Fruit fly (Drosophila melanogaster): Measurements from ENCODE around the gene Acbp5.

Gene Acbp5

dm6 chr3L:8810095-8810494 is 21.8 kb upstream of the Acbp5 start, which contains the start of gene CG13309:
TSS of gene CG13309 (plus strand) at chr3L:8810395.
- no peak for TF ChIP-seq CG6765 (GFP tag; optimal IDR thresholded peaks at IDR 0.05)
- TF ChIP-seq CG13894 (tag; optimal IDR thresholded peaks at IDR 0.05), result no peak
- TF ChIP-seq zfh1 (GFP tag; IDR thresholded peaks at IDR 0.05), result no peak

- TF ChIP-seq nau (GFP tag; optimal IDR thresholded peaks at IDR 0.05), result no peak
- TF ChIP-seq NK7.1 (GFP tag; optimal IDR thresholded peaks at IDR 0.05), result no peak
- no peak for TF ChIP-seq prd (optimal IDR thresholded peaks at IDR 0.05)
- no peak for TF ChIP-seq prd (GFP tag; IDR thresholded peaks at IDR 0.05)
- TF ChIP-seq otp (GFP tag; IDR thresholded peaks at IDR 0.05), result no peak
- peak; percentile 56 for TF ChIP-seq Ets65A (GFP tag)
- no peak for TF ChIP-seq Jarid2 (GFP tag; optimal IDR thresholded peaks at IDR 0.05)
These were observed 19.9 kb upstream of the Acbp5 start, which contains the start of gene CG13308 for dm6 chr3L:8808244-8808643. TSS of gene CG13308 (plus strand) at chr3L:8808544.

dm6 chr3L:8807113-8807651 is 18.8 kb upstream of the Acbp5 start, which contains the start of the genes CG13312 and CG32024:
TSS of gene CG13312 (minus strand) at chr3L:8807213.
TSS of gene CG32024 (plus strand) at chr3L:8807601.
- TF ChIP-seq Atf-2 (GFP tag; optimal IDR thresholded peaks at IDR 0.05) (no peak), CG11723 (GFP tag; optimal IDR thresholded peaks at IDR 0.05) (no peak), CG8359 (GFP tag; optimal IDR thresholded peaks at IDR 0.05; ENCODE audit: borderline replicate concordance) (peak; percentile 67)

- no peak for TF ChIP-seq Hmr (GFP tag; optimal IDR thresholded peaks at IDR 0.05)
These were observed 15.9 kb upstream of the Acbp5 start, which contains the start of the genes CG32023 and CG34427 for dm6 chr3L:8804082-8804814. TSS of gene CG32023 (minus strand) at chr3L:8804182. TSS of gene CG34427 (plus strand) at chr3L:8804764.

- TF ChIP-seq CG32767 (GFP tag; IDR thresholded peaks at IDR 0.05) (no peak), CG14050 (GFP tag; IDR thresholded peaks at IDR 0.05) (no peak), CG7963 (GFP tag; IDR thresholded peaks at IDR 0.05; ENCODE audit: partially characterized antibody) (no peak), Bteb2 (GFP tag; optimal IDR thresholded peaks at IDR 0.05) (no peak), CG12942 (GFP tag; optimal IDR thresholded peaks at IDR 0.05) (no peak), lola (GFP tag; optimal IDR thresholded peaks at IDR 0.05) (no peak), ems (GFP tag; optimal IDR thresholded peaks at IDR 0.05) (no peak), CG6654 (GFP tag; optimal IDR thresholded peaks at IDR 0.05) (no peak), CG12769 (tag; optimal IDR thresholded peaks at IDR 0.05) (no peak), Max (GFP tag; optimal IDR thresholded peaks at IDR 0.05) (no peak), CG7271 (tag; optimal IDR thresholded peaks at IDR 0.05) (no peak), CG11504 (tag; optimal IDR thresholded peaks at IDR 0.05) (no peak), dati (GFP tag; IDR thresholded peaks at IDR 0.05) (no peak), Doc2 (GFP tag; IDR thresholded peaks at IDR 0.05) (no peak)
These were observed 13.7 kb upstream of the Acbp5 start, which contains the start of the genes CG13311 and CG34426 for dm6 chr3L:8802064-8802463. TSS of gene CG13311 (minus strand) at chr3L:8802164. TSS of gene CG34426 (plus strand) at chr3L:8802463.

- no peak for TF ChIP-seq tll (GFP tag; optimal IDR thresholded peaks at IDR 0.05)
- no peak for TF ChIP-seq ara (GFP tag; IDR thresholded peaks at IDR 0.05)
- no peak for TF ChIP-seq CG12071 (GFP tag; optimal IDR thresholded peaks at IDR 0.05)
- TF ChIP-seq crol (GFP tag; IDR thresholded peaks at IDR 0.05), result no peak
- TF ChIP-seq CG33557 (GFP tag; optimal IDR thresholded peaks at IDR 0.05), result no peak
- TF ChIP-seq CG11085 (GFP tag; IDR thresholded peaks at IDR 0.05), result no peak
- TF ChIP-seq emc (GFP tag; optimal IDR thresholded peaks at IDR 0.05), result no peak
- TF ChIP-seq stwl (tag; optimal IDR thresholded peaks at IDR 0.05), result no peak
- TF ChIP-seq Stat92E (GFP tag; optimal IDR thresholded peaks at IDR 0.05), result no peak
- TF ChIP-seq CoRest (tag; optimal IDR thresholded peaks at IDR 0.05), result no peak
- TF ChIP-seq CG18764 (GFP tag; optimal IDR thresholded peaks at IDR 0.05), result no peak
- no peak for TF ChIP-seq hth (optimal IDR thresholded peaks at IDR 0.05)
- no peak for TF ChIP-seq CG3847 (GFP tag; IDR thresholded peaks at IDR 0.05)
These were observed 12.1 kb upstream of the Acbp5 start, which contains the start of gene CG13310 for dm6 chr3L:8800432-8800831. TSS of gene CG13310 (minus strand) at chr3L:8800532.

Data from whole organism, embryonic.